Fruit fly (Drosophila melanogaster): ENCODE results near the gene CG15172.
A peak's percentile ranks its signal among the peaks of the same experiment; 100 is the strongest.

CG15172 gene

DNA sequence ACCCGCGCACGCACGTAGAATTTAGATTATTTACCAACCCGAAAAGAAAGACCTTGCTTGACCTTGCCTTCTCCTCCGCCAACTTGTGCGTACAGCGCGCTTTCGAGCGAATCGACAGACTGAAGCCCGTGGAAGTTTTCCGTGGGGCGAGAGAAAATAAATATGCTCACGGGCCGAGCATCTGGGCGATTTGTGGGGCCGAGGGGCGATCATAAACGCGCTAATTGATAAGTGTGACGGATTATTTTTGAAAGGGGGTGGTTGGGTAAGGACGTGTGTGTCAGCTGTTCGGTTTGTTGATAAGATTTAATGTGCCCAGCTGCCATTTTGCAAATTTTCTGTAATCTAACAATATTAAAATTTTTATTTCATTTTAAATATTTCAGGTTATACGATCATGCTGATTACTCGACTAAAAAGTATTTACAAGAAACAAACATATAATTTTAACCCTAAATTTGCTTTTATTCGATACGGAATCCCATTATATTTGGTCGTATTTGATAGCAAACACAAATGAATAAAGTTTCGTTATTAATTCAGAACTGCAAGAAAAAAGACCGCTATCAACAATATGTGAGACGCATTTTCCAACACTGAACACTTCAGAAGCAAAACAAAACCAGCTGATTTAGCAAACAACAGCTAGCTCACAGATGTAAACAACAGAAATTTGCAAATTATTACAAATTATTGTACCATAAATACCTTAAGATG lies 48.0 kb upstream of the CG15172 start, which contains the start of the genes L2HGDH and CG10431 (continued):
- TF ChIP-seq CG3838 (GFP tag; optimal IDR thresholded peaks at IDR 0.05): peak; percentile 7
- peak; percentile 66 for TF ChIP-seq zen (tag; optimal IDR thresholded peaks at IDR 0.05)
- peak; percentile 65 for TF ChIP-seq Bteb2 (GFP tag; optimal IDR thresholded peaks at IDR 0.05)
- TF ChIP-seq CG2120 (GFP tag; optimal IDR thresholded peaks at IDR 0.05): peak; percentile 77
- TF ChIP-seq CG11085 (GFP tag; IDR thresholded peaks at IDR 0.05): no peak
- peak; percentile 36 for TF ChIP-seq CG31365 (tag; optimal IDR thresholded peaks at IDR 0.05)
- TF ChIP-seq ro (GFP tag; IDR thresholded peaks at IDR 0.05): no peak
- TF ChIP-seq run (tag; optimal IDR thresholded peaks at IDR 0.05): peak; percentile 3
- peak; percentile 60 for TF ChIP-seq oc (tag; optimal IDR thresholded peaks at IDR 0.05)
- TF ChIP-seq Gsc (GFP tag; IDR thresholded peaks at IDR 0.05): no peak
- TF ChIP-seq E2f1 (GFP tag; IDR thresholded peaks at IDR 0.05): no peak
- TF ChIP-seq kay (GFP tag; optimal IDR thresholded peaks at IDR 0.05): peak; percentile 56
- TF ChIP-seq Med (GFP tag): peak; percentile 91
- no peak for TF ChIP-seq C15 (GFP tag; IDR thresholded peaks at IDR 0.05)
- peak; percentile 50 for TF ChIP-seq CG10147 (GFP tag; optimal IDR thresholded peaks at IDR 0.05)
- TF ChIP-seq CG18262 (tag; optimal IDR thresholded peaks at IDR 0.05): peak; percentile 69
- TF ChIP-seq CG2875 (GFP tag; optimal IDR thresholded peaks at IDR 0.05): peak; percentile 27
- TF ChIP-seq Deaf1 (tag; optimal IDR thresholded peaks at IDR 0.05): peak; percentile 85
- peak; percentile 41 for TF ChIP-seq scrt (GFP tag; optimal IDR thresholded peaks at IDR 0.05)
- TF ChIP-seq MBD-R2 (GFP tag; IDR thresholded peaks at IDR 0.05): peak; percentile 63
- peak; percentile 71 to 97 for TF ChIP-seq crp (GFP tag; optimal IDR thresholded peaks at IDR 0.05)
- TF ChIP-seq Asciz (GFP tag; optimal IDR thresholded peaks at IDR 0.05): peak; percentile 20
- peak; percentile 83 for TF ChIP-seq CG14710 (tag; optimal IDR thresholded peaks at IDR 0.05)
- TF ChIP-seq CG8924 (tag; optimal IDR thresholded peaks at IDR 0.05): peak; percentile 85
- TF ChIP-seq tin (GFP tag; optimal IDR thresholded peaks at IDR 0.05): peak; percentile 69
- peak; percentile 56 for TF ChIP-seq CG3995 (GFP tag; optimal IDR thresholded peaks at IDR 0.05)
- peak; percentile 51 for TF ChIP-seq cato (GFP tag; optimal IDR thresholded peaks at IDR 0.05; ENCODE audit: borderline replicate concordance)
- no peak for TF ChIP-seq da (GFP tag; optimal IDR thresholded peaks at IDR 0.05)
- no peak for TF ChIP-seq CG1024 (GFP tag; IDR thresholded peaks at IDR 0.05)
- no peak for TF ChIP-seq Hr39 (optimal IDR thresholded peaks at IDR 0.05)
- peak; percentile 51 for TF ChIP-seq Rfx (GFP tag; IDR thresholded peaks at IDR 0.05)
- TF ChIP-seq Fer3 (tag; optimal IDR thresholded peaks at IDR 0.05): peak; percentile 11
- peak; percentile 45 for TF ChIP-seq CG10431 (GFP tag; optimal IDR thresholded peaks at IDR 0.05)
- peak; percentile 89 for TF ChIP-seq otp (GFP tag; IDR thresholded peaks at IDR 0.05)
- no peak for TF ChIP-seq Ada2b (GFP tag; IDR thresholded peaks at IDR 0.05)
- peak; percentile 79 for TF ChIP-seq phol (tag; optimal IDR thresholded peaks at IDR 0.05)
- peak; percentile 92 for TF ChIP-seq CG10543 (GFP tag; optimal IDR thresholded peaks at IDR 0.05)
- TF ChIP-seq rib (GFP tag; IDR thresholded peaks at IDR 0.05): no peak
- no peak; the same call in 2 of the 3 replicates for TF ChIP-seq CG34224 (GFP tag; IDR thresholded peaks at IDR 0.05; ENCODE audit: partially characterized antibody)
- TF ChIP-seq CG7271 (tag; optimal IDR thresholded peaks at IDR 0.05): peak; percentile 43
- TF ChIP-seq Atf6 (GFP tag; IDR thresholded peaks at IDR 0.05): peak; percentile 56; the same call in 1 of the 2 replicates
- TF ChIP-seq CG17385 (GFP tag; optimal IDR thresholded peaks at IDR 0.05): peak; percentile 58
- peak; percentile 62 for TF ChIP-seq CG15269 (tag; optimal IDR thresholded peaks at IDR 0.05)
- TF ChIP-seq Ets97D (GFP tag; optimal IDR thresholded peaks at IDR 0.05): peak; percentile 41
- peak; percentile 34; the same call in 1 of the 2 replicates for TF ChIP-seq CG13287 (GFP tag; IDR thresholded peaks at IDR 0.05; ENCODE audit: partially characterized antibody)
- TF ChIP-seq E2f2 (GFP tag; IDR thresholded peaks at IDR 0.05): 0 out of 2 replicates have a peak, but pooled peaks have one; percentile 28
- no peak for TF ChIP-seq Poxn (GFP tag; IDR thresholded peaks at IDR 0.05)
- peak in 1 of 2 experiments; percentile 13 for TF ChIP-seq tll (GFP tag; optimal IDR thresholded peaks at IDR 0.05)
- no peak for TF ChIP-seq jigr1 (GFP tag; IDR thresholded peaks at IDR 0.05)
